Fruit fly (Drosophila melanogaster) whole organism, pupa: ENCODE results near the gene CG17930.

ENCODE experiments used
- CG10348 ChIP-seq: fragments of 200-800 bp; sonication (Bioruptor generic); IDR thresholded peaks from 2 replicates; pipeline ENCODE4 v1.3.6; 2022; ENCODE audit warnings: missing biosample characterization, missing genetic modification characterization
- CG12605 ChIP-seq: fragments of 200-800 bp; sonication (Bioruptor generic); IDR thresholded peaks from 2 replicates; pipeline ENCODE4 v1.3.6; 2022; ENCODE audit warnings: missing biosample characterization, missing genetic modification characterization
- CG13204 ChIP-seq: fragments of 200-800 bp; sonication (Bioruptor generic); optimal IDR thresholded peaks from 2 replicates; lab custom pipeline; 2018; ENCODE audit warnings: missing biosample characterization, mild to moderate bottlenecking, missing genetic modification characterization, moderate library complexity
- CG14655 ChIP-seq: fragments of 200-800 bp; sonication (Bioruptor generic); optimal IDR thresholded peaks from 3 replicates; lab custom pipeline; 2017; ENCODE audit warnings: mild to moderate bottlenecking, missing biosample characterization, missing genetic modification reagents, missing genetic modification characterization
- CG15710 ChIP-seq: fragments of 200-800 bp; sonication (Bioruptor generic); optimal IDR thresholded peaks from 2 replicates; lab custom pipeline; 2018; ENCODE audit warnings: missing biosample characterization, mild to moderate bottlenecking, missing genetic modification characterization, moderate library complexity
- CG17806 ChIP-seq: fragments of 200-800 bp; sonication (Bioruptor generic); optimal IDR thresholded peaks from 2 replicates; lab custom pipeline; 2018; ENCODE audit warnings: missing biosample characterization, mild to moderate bottlenecking, missing genetic modification characterization, moderate library complexity
- CG32121 ChIP-seq: fragments of 200-800 bp; sonication (Bioruptor generic); IDR thresholded peaks from 2 replicates; pipeline ENCODE4 v1.3.6; 2022; ENCODE audit warnings: missing biosample characterization, missing genetic modification characterization
- CG34367 ChIP-seq: fragments of 200-800 bp; sonication (Bioruptor generic); optimal IDR thresholded peaks from 2 replicates; lab custom pipeline; 2018; ENCODE audit warnings: missing biosample characterization, mild to moderate bottlenecking, missing genetic modification characterization
- CG4496 ChIP-seq: fragments of 200-800 bp; sonication (Bioruptor generic); IDR thresholded peaks from 3 replicates; pipeline ENCODE4 v1.3.6; 2022; ENCODE audit warnings: missing biosample characterization, missing genetic modification characterization
- CG8159 ChIP-seq: fragments of 200-800 bp; sonication (Bioruptor generic); optimal IDR thresholded peaks from 3 replicates; lab custom pipeline; 2018; ENCODE audit warnings: missing biosample characterization, mild to moderate bottlenecking, missing genetic modification characterization, moderate library complexity
- CG8301 ChIP-seq: fragments of 200-800 bp; sonication (Bioruptor generic); optimal IDR thresholded peaks from 2 replicates; lab custom pipeline; 2018; ENCODE audit warnings: missing biosample characterization, mild to moderate bottlenecking, missing genetic modification characterization
- CG9948 ChIP-seq: fragments of 200-800 bp; sonication (Bioruptor generic); optimal IDR thresholded peaks from 2 replicates; lab custom pipeline; 2018; ENCODE audit warnings: missing biosample characterization, mild to moderate bottlenecking, missing genetic modification characterization, moderate library complexity
- D1 ChIP-seq: fragments of 200-800 bp; sonication (Bioruptor generic); optimal IDR thresholded peaks from 2 replicates; lab custom pipeline; 2018; ENCODE audit warnings: missing biosample characterization, mild to moderate bottlenecking, missing genetic modification characterization, moderate library complexity
- EcR ChIP-seq: fragments of 200-800 bp; sonication (Bioruptor generic); optimal IDR thresholded peaks from 3 replicates; lab custom pipeline; 2019; ENCODE audit warnings: missing biosample characterization, missing genetic modification characterization, mild to moderate bottlenecking, moderate library complexity, missing genetic modification reagents
- Ets98B ChIP-seq: fragments of 200-800 bp; sonication (Bioruptor generic); IDR thresholded peaks from 2 replicates; pipeline ENCODE4 v1.3.6; 2022; ENCODE audit warnings: missing biosample characterization, missing genetic modification characterization
- Pif1A ChIP-seq: fragments of 200-800 bp; sonication (Bioruptor generic); optimal IDR thresholded peaks from 3 replicates; lab custom pipeline; 2016; ENCODE audit warnings: missing biosample characterization, missing genetic modification characterization
- Pif1B ChIP-seq: fragments of 200-800 bp; sonication (Bioruptor generic); optimal IDR thresholded peaks from 3 replicates; lab custom pipeline; 2016; ENCODE audit warnings: missing biosample characterization, missing genetic modification characterization
- Snoo ChIP-seq: fragments of 200-800 bp; sonication (Bioruptor generic); optimal IDR thresholded peaks from 3 replicates; lab custom pipeline; 2017; ENCODE audit warnings: missing biosample characterization, mild to moderate bottlenecking, missing genetic modification characterization, inconsistent platforms
- fd96Ca ChIP-seq: fragments of 200-800 bp; sonication (Bioruptor generic); IDR thresholded peaks from 3 replicates; pipeline ENCODE4 v1.3.6; 2022; ENCODE audit warnings: missing biosample characterization, missing genetic modification characterization
- gl ChIP-seq: fragments of 200-800 bp; sonication (Bioruptor generic); optimal IDR thresholded peaks from 2 replicates; lab custom pipeline; 2018; ENCODE audit warnings: missing biosample characterization, mild to moderate bottlenecking, missing genetic modification characterization
- rn ChIP-seq: fragments of 200-800 bp; sonication (Bioruptor generic); IDR thresholded peaks from 2 replicates; pipeline ENCODE4 v1.3.6; 2022; ENCODE audit warnings: missing biosample characterization, missing genetic modification characterization

CG17930 gene

dm6 chr3R:16310081-16310493, 17.6 kb upstream of the CG17930 start:
- no peak for TF ChIP-seq CG34367 (tag; lab: Kevin White, UChicago)
- TF ChIP-seq EcR (GFP tag; lab: Kevin White, UChicago): no peak
- TF ChIP-seq fd96Ca (GFP tag; lab: Robert Waterston, UW): no peak
- no peak for TF ChIP-seq CG4496 (GFP tag; lab: Robert Waterston, UW)
- TF ChIP-seq, all 21 proteins: peak for 0

dm6 chr3R:16316747-16317146, 10.9 kb upstream of the CG17930 start:
- TF ChIP-seq gl (peak; percentile 15), Pif1A (GFP tag; lab: Kevin White, UChicago) (peak; percentile 30), CG13204 (GFP tag; lab: Kevin White, UChicago) (peak; percentile 54), fd96Ca (GFP tag; lab: Robert Waterston, UW) (no peak), CG8159 (tag; lab: Kevin White, UChicago) (no peak), D1 (no peak), CG4496 (GFP tag; lab: Robert Waterston, UW) (peak; percentile 54; the same call in 2 of the 3 replicates), Snoo (tag; lab: Kevin White, UChicago) (peak; percentile 15), EcR (GFP tag; lab: Kevin White, UChicago) (peak; percentile 80)

- TF ChIP-seq fd96Ca (GFP tag; lab: Robert Waterston, UW) (no peak), rn (no peak), CG32121 (no peak), CG14655 (GFP tag; lab: Kevin White, UChicago) (no peak), CG8301 (tag; lab: Kevin White, UChicago) (no peak), CG15710 (tag; lab: Kevin White, UChicago) (no peak), CG10348 (GFP tag; lab: Robert Waterston, UW) (no peak), CG34367 (tag; lab: Kevin White, UChicago) (no peak), CG13204 (GFP tag; lab: Kevin White, UChicago) (no peak), Pif1B (no peak), CG12605 (GFP tag; lab: Robert Waterston, UW) (no peak), CG4496 (GFP tag; lab: Robert Waterston, UW) (no peak), Pif1A (GFP tag; lab: Kevin White, UChicago) (no peak), gl (no peak), CG9948 (no peak), D1 (no peak), Ets98B (GFP tag; lab: Robert Waterston, UW) (no peak)
- TF ChIP-seq, all 21 proteins: peak for 0
These were observed 6.1 kb upstream of the CG17930 start, which contains the start of gene CG44044 for dm6 chr3R:16321538-16321937. TSS of gene CG44044 (plus strand) at chr3R:16321838.

- TF ChIP-seq CG10348 (GFP tag; lab: Robert Waterston, UW) (no peak), CG32121 (no peak), CG9948 (no peak), CG8159 (tag; lab: Kevin White, UChicago) (no peak), CG17806 (tag; lab: Kevin White, UChicago) (no peak)
These were observed 4.6 kb upstream of the CG17930 start, which contains the start of gene CG6901 for dm6 chr3R:16323093-16323492. TSS of gene CG6901 (plus strand) at chr3R:16323415.

DNA sequence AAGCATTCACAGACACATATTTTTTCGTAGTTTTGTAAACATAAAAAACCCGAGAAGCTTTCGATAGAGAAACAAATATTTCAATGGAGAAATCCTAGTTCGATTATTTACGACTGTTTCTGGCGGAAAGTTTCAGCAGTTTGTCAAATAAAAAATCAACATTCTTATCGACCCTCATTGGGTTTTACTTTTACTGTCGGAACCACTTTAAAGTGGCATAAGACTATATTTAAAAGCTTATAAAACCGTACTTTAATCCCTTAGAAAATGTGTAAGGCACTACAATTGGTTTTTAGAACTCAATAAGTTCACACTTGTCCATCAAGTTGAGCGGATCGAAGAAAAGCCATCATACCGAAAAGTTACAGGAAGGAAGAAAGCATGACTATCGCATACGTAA, 2.5 kb upstream of the CG17930 start, which contains the start of gene CG17929:
TSS of gene CG17929 (plus strand) at position 301 of the 400 bp plus-strand sequence.
- TF ChIP-seq gl (no peak), CG12605 (GFP tag; lab: Robert Waterston, UW) (no peak), Pif1B (no peak), fd96Ca (GFP tag; lab: Robert Waterston, UW) (no peak), CG32121 (no peak), rn (no peak), CG13204 (GFP tag; lab: Kevin White, UChicago) (no peak)

DNA sequence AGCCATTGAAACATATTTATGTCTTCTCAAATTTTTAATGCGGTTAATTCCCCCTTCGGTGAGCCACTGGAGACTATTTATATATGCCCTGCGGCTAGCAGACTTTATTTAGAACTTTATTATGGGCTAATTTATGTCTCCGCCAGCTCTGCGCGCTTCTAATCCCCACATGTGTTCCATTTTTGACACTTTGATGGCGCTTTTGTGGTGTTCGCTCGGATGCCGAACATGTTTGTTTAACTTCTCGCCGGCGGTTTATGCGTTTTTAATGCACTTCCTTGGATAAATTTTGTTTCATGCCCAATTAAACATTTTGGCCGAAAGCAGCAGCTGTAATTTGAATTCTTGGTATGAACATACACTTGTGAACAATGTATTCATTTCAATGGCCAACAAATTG, 2.1 kb downstream of the CG17930 start:
- TF ChIP-seq CG14655 (GFP tag; lab: Kevin White, UChicago): no peak
- no peak for TF ChIP-seq CG4496 (GFP tag; lab: Robert Waterston, UW)
- no peak for TF ChIP-seq CG8159 (tag; lab: Kevin White, UChicago)
- TF ChIP-seq gl: no peak
- no peak for TF ChIP-seq CG17806 (tag; lab: Kevin White, UChicago)
- TF ChIP-seq rn: no peak
- no peak for TF ChIP-seq CG9948
- no peak for TF ChIP-seq CG13204 (GFP tag; lab: Kevin White, UChicago)
- no peak for TF ChIP-seq Pif1A (GFP tag; lab: Kevin White, UChicago)
- no peak for TF ChIP-seq CG8301 (tag; lab: Kevin White, UChicago)
- no peak for TF ChIP-seq EcR (GFP tag; lab: Kevin White, UChicago)
- TF ChIP-seq CG34367 (tag; lab: Kevin White, UChicago): no peak
- no peak for TF ChIP-seq CG15710 (tag; lab: Kevin White, UChicago)
- TF ChIP-seq Pif1B: no peak
- TF ChIP-seq CG10348 (GFP tag; lab: Robert Waterston, UW): no peak
- no peak for TF ChIP-seq fd96Ca (GFP tag; lab: Robert Waterston, UW)
- TF ChIP-seq Ets98B (GFP tag; lab: Robert Waterston, UW): no peak
- no peak for TF ChIP-seq CG12605 (GFP tag; lab: Robert Waterston, UW)

DNA sequence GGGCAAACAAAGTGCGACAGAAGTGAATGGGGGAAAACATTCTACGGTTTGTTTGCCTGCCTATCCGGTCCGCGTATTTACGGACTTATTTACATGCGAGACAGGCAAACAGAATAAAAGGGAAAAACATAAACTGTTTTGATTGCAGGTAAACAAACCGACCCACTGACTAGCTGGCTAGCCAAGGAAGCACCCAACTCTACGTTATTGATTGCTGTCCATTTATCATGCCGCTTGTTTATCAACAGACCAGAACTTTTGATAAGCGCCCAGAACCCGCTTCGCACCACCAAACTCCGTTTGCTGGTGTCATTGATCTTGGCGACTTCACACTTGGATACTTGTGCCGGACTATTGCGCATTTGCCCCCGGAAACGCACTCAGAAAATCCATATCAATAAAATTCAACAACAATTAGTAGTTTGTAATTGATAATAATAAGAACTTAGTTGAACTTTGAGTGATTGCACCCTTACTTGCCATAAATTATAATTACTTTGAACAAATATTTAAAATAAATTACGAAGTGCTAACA, 4.2 kb downstream of the CG17930 start:
- TF ChIP-seq Snoo (tag; lab: Kevin White, UChicago): no peak
- TF ChIP-seq CG8159 (tag; lab: Kevin White, UChicago): no peak
- no peak for TF ChIP-seq CG17806 (tag; lab: Kevin White, UChicago)
- TF ChIP-seq CG15710 (tag; lab: Kevin White, UChicago): peak; percentile 9
- TF ChIP-seq CG34367 (tag; lab: Kevin White, UChicago): peak; percentile 43
- no peak for TF ChIP-seq D1
- TF ChIP-seq Pif1A (GFP tag; lab: Kevin White, UChicago): peak; percentile 38
- TF ChIP-seq CG12605 (GFP tag; lab: Robert Waterston, UW): no peak
- peak; percentile 48 for TF ChIP-seq CG13204 (GFP tag; lab: Kevin White, UChicago)
- peak; percentile 26 for TF ChIP-seq CG14655 (GFP tag; lab: Kevin White, UChicago)
- TF ChIP-seq Ets98B (GFP tag; lab: Robert Waterston, UW): peak; percentile 47
- TF ChIP-seq CG4496 (GFP tag; lab: Robert Waterston, UW): peak; percentile 23; the same call in 1 of the 3 replicates
- TF ChIP-seq EcR (GFP tag; lab: Kevin White, UChicago): peak; percentile 76
- TF ChIP-seq fd96Ca (GFP tag; lab: Robert Waterston, UW): no peak
- TF ChIP-seq CG9948: no peak
- TF ChIP-seq Pif1B: no peak
- peak; percentile 63 for TF ChIP-seq gl
- TF ChIP-seq CG10348 (GFP tag; lab: Robert Waterston, UW): no peak
- TF ChIP-seq rn: no peak
